1 worm cellular context compared by ENCODE assay signal in genomic region chrX:7982047-7982446, ce11.
TF ChIP-seq lines count a peak whose summit lies in the region.

his-71 (minus strand) TSS chrX:7982070.

TF ChIP-seq in whole organism, L1 larva, 84 proteins besides CTCF, POLR2A, EP300 and RAD21 (continued from another document):
- TF ChIP-seq hlh-4 (tag; optimal IDR thresholded peaks at IDR 0.05; lab: Kevin White, UChicago) (no peak), lin-13 (GFP tag; optimal IDR thresholded peaks at IDR 0.05; lab: Kevin White, UChicago) (no peak), vab-15 (tag; optimal IDR thresholded peaks at IDR 0.05; lab: Kevin White, UChicago) (no peak), sptf-1 (tag; optimal IDR thresholded peaks at IDR 0.05; lab: Kevin White, UChicago) (no peak), fos-1 (tag; optimal IDR thresholded peaks at IDR 0.05; lab: Kevin White, UChicago) (no peak), ceh-63 (GFP tag; optimal IDR thresholded peaks at IDR 0.05; lab: Kevin White, UChicago) (no peak), aha-1 (tag; optimal IDR thresholded peaks at IDR 0.05; lab: Kevin White, UChicago) (no peak), lin-15B (tag; optimal IDR thresholded peaks at IDR 0.05; lab: Kevin White, UChicago) (no peak), pax-3 (tag; optimal IDR thresholded peaks at IDR 0.05; lab: Kevin White, UChicago) (no peak), C16A3.4 (tag; optimal IDR thresholded peaks at IDR 0.05; lab: Kevin White, UChicago) (no peak), lin-14 (GFP tag; optimal IDR thresholded peaks at IDR 0.05; lab: Kevin White, UChicago) (peak; percentile 34), hlh-17 (GFP tag; optimal IDR thresholded peaks at IDR 0.05; lab: Kevin White, UChicago; ENCODE audit: borderline replicate concordance) (no peak), ama-1 (optimal IDR thresholded peaks at IDR 0.05; lab: Kevin White, UChicago) (no peak), ceh-90 (tag; optimal IDR thresholded peaks at IDR 0.05; lab: Kevin White, UChicago) (no peak), sup-37 (GFP tag; optimal IDR thresholded peaks at IDR 0.05; lab: Kevin White, UChicago) (no peak), hpl-2 (GFP tag; optimal IDR thresholded peaks at IDR 0.05; lab: Kevin White, UChicago) (no peak), mab-9 (GFP tag; IDR thresholded peaks at IDR 0.05; lab: Robert Waterston, UW) (no peak), C34B4.2 (tag; optimal IDR thresholded peaks at IDR 0.05; lab: Kevin White, UChicago) (no peak), lin-39 (tag; optimal IDR thresholded peaks at IDR 0.05; lab: Kevin White, UChicago) (no peak), isw-1 (GFP tag; IDR thresholded peaks at IDR 0.05; lab: Robert Waterston, UW) (no peak), xbp-1 (tag; optimal IDR thresholded peaks at IDR 0.05; lab: Kevin White, UChicago) (peak; percentile 3), swsn-7 (tag; optimal IDR thresholded peaks at IDR 0.05; lab: Kevin White, UChicago) (no peak), ces-1 (GFP tag; optimal IDR thresholded peaks at IDR 0.05; lab: Kevin White, UChicago) (no peak), unc-30 (tag; optimal IDR thresholded peaks at IDR 0.05; lab: Kevin White, UChicago) (no peak), pqm-1 (tag; optimal IDR thresholded peaks at IDR 0.05; lab: Kevin White, UChicago) (no peak), egl-27 (tag; optimal IDR thresholded peaks at IDR 0.05; lab: Kevin White, UChicago) (no peak), fkh-8 (tag; optimal IDR thresholded peaks at IDR 0.05; lab: Kevin White, UChicago) (peak; percentile 70), snpc-4 (tag; optimal IDR thresholded peaks at IDR 0.05; lab: Kevin White, UChicago) (no peak), zip-4 (GFP tag; optimal IDR thresholded peaks at IDR 0.05; lab: Kevin White, UChicago) (no peak), nhr-71 (tag; optimal IDR thresholded peaks at IDR 0.05; lab: Kevin White, UChicago) (peak; percentile 17), lin-35 (GFP tag; optimal IDR thresholded peaks at IDR 0.05; lab: Kevin White, UChicago) (peak in 1 of 2 experiments; percentile 40), jun-1 (tag; optimal IDR thresholded peaks at IDR 0.05; lab: Kevin White, UChicago) (no peak), unc-98 (GFP tag; IDR thresholded peaks at IDR 0.05; lab: Robert Waterston, UW) (no peak), pag-3 (tag; optimal IDR thresholded peaks at IDR 0.05; lab: Kevin White, UChicago; ENCODE audit: borderline replicate concordance, insufficient read depth) (no peak), ztf-4 (tag; optimal IDR thresholded peaks at IDR 0.05; lab: Kevin White, UChicago) (no peak), nhr-28 (tag; optimal IDR thresholded peaks at IDR 0.05; lab: Kevin White, UChicago) (no peak), rnt-1 (tag; optimal IDR thresholded peaks at IDR 0.05; lab: Kevin White, UChicago) (no peak), aly-2 (tag; optimal IDR thresholded peaks at IDR 0.05; lab: Kevin White, UChicago) (no peak), nhr-84 (tag; optimal IDR thresholded peaks at IDR 0.05; lab: Kevin White, UChicago) (no peak), sox-4 (tag; optimal IDR thresholded peaks at IDR 0.05; lab: Kevin White, UChicago) (no peak), fkh-4 (tag; optimal IDR thresholded peaks at IDR 0.05; lab: Kevin White, UChicago; ENCODE audit: borderline replicate concordance) (no peak), tbx-2 (tag; optimal IDR thresholded peaks at IDR 0.05; lab: Kevin White, UChicago) (no peak), irx-1 (tag; optimal IDR thresholded peaks at IDR 0.05; lab: Kevin White, UChicago) (no peak), ceh-82 (tag; optimal IDR thresholded peaks at IDR 0.05; lab: Kevin White, UChicago) (no peak), efl-1 (optimal IDR thresholded peaks at IDR 0.05; lab: Kevin White, UChicago) (no peak), efl-1 (GFP tag; optimal IDR thresholded peaks at IDR 0.05 in 1 of 2; lab: Kevin White, UChicago) (no peak)
